Worm (Caenorhabditis elegans): Measurements from ENCODE around the gene dpy-2.

DNA sequence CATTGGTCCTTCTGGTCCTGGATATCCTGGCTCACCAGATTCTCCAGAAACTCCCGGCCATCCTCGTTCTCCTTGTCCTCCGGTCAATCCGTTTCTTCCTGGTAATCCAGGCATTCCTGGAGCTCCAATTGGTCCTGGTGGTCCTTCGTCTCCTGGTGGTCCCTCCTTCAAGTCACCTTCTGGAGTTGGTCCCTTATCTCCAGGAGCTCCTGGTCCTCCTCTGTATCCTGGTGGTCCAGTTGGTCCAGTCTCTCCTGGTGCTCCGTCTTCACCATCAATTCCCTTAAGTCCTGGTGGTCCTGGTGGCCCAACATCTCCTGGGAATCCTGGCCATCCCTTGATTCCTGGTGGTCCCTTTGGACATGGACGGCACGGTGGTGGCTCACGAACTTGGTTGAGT lies 3.5 kb upstream of the dpy-2 start:
- no peak for TF ChIP-seq unc-62 (GFP tag; optimal IDR thresholded peaks at IDR 0.05 in 1 of 2)
- TF ChIP-seq unc-62 (tag; optimal IDR thresholded peaks at IDR 0.05) = no peak
- no peak for TF ChIP-seq nhr-76 (tag; optimal IDR thresholded peaks at IDR 0.05)
- no peak for TF ChIP-seq pqm-1 (tag; optimal IDR thresholded peaks at IDR 0.05)
- no peak for TF ChIP-seq mdl-1 (tag; optimal IDR thresholded peaks at IDR 0.05)
- no peak for TF ChIP-seq skn-1 (tag; optimal IDR thresholded peaks at IDR 0.05)
- TF ChIP-seq lir-3 (tag; optimal IDR thresholded peaks at IDR 0.05) = no peak
- TF ChIP-seq ama-1 (optimal IDR thresholded peaks at IDR 0.05) = no peak
- no peak for TF ChIP-seq ces-1 (GFP tag; optimal IDR thresholded peaks at IDR 0.05)
- no peak for TF ChIP-seq snpc-4 (tag; optimal IDR thresholded peaks at IDR 0.05)
- no peak for TF ChIP-seq lsy-2 (tag; optimal IDR thresholded peaks at IDR 0.05)
- no peak for TF ChIP-seq ztf-11 (tag; optimal IDR thresholded peaks at IDR 0.05)

Measured in whole organism, L4 larva.